Worm (Caenorhabditis elegans) whole organism, midembryonic: ENCODE data around the gene T23F6.5.

ENCODE experiments used
- T22C8.4 ChIP-seq: fragments of 200-800 bp; sonication (Bioruptor generic); IDR thresholded peaks from 2 replicates; pipeline ENCODE4 v1.3.6; 2022; ENCODE audit warnings: missing genetic modification characterization, missing compliant biosample characterization
- cog-1 ChIP-seq: sonication (generic microtip); optimal IDR thresholded peaks from 2 replicates; lab custom pipeline; 2016; ENCODE audit warnings: missing genetic modification characterization, missing compliant biosample characterization
- flt-1 ChIP-seq: fragments of 200-800 bp; sonication (Bioruptor generic); IDR thresholded peaks from 2 replicates; pipeline ENCODE4 v1.3.6; 2022; ENCODE audit warnings: missing genetic modification characterization, missing compliant biosample characterization
- klf-2 ChIP-seq: fragments of 200-800 bp; sonication (Bioruptor generic); conservative IDR thresholded peaks from 2 replicates; pipeline ENCODE4 v1.3.6; 2022; ENCODE audit warnings: missing genetic modification reagents, missing genetic modification characterization, missing compliant biosample characterization
- med-1 ChIP-seq: sonication (generic microtip); optimal IDR thresholded peaks from 2 replicates; lab custom pipeline; 2017; ENCODE audit warnings: missing genetic modification characterization, mild to moderate bottlenecking, missing compliant biosample characterization, antibody characterized with exemption, missing genetic modification reagents; ENCODE audit not compliant: insufficient read depth
- ref-1 ChIP-seq: fragments of 200-800 bp; sonication (Bioruptor generic); conservative IDR thresholded peaks from 2 replicates; pipeline ENCODE4 v1.3.6; 2022; ENCODE audit warnings: missing genetic modification reagents, missing genetic modification characterization, missing compliant biosample characterization
- tab-1 ChIP-seq: fragments of 200-800 bp; sonication (Bioruptor generic); IDR thresholded peaks from 2 replicates; pipeline ENCODE4 v1.3.6; 2022; ENCODE audit warnings: missing genetic modification characterization, missing compliant biosample characterization
- ztf-23 ChIP-seq: fragments of 200-800 bp; sonication (Bioruptor generic); IDR thresholded peaks from 2 replicates; pipeline ENCODE4 v1.3.6; 2022; ENCODE audit warnings: missing genetic modification reagents, missing genetic modification characterization, missing compliant biosample characterization
- ztf-29 ChIP-seq: fragments of 200-800 bp; sonication (Bioruptor generic); IDR thresholded peaks from 2 replicates; pipeline ENCODE4 v1.3.6; 2022; ENCODE audit warnings: missing genetic modification reagents, missing genetic modification characterization, missing compliant biosample characterization

The T23F6.5 gene

ce11 chrIV:12762782-12763181 is 21.4 kb upstream of the T23F6.5 start:
- TF ChIP-seq tab-1 (GFP tag; lab: Robert Waterston, UW) (no peak), flt-1 (no peak), cog-1 (no peak), klf-2 (no peak), T22C8.4 (GFP tag; lab: Robert Waterston, UW) (no peak), ztf-23 (GFP tag; lab: Robert Waterston, UW) (no peak), med-1 (no peak), ztf-29 (GFP tag; lab: Robert Waterston, UW) (no peak), ref-1 (GFP tag; lab: Robert Waterston, UW) (no peak)

ce11 chrIV:12757470-12757869 is 16.1 kb upstream of the T23F6.5 start, which contains the start of gene flp-9:
Gene flp-9 (minus strand): TSS chrIV:12757570.
- no peak for TF ChIP-seq flt-1
- TF ChIP-seq ztf-23 (GFP tag; lab: Robert Waterston, UW): no peak

- TF ChIP-seq med-1: no peak
- TF ChIP-seq cog-1: no peak
- no peak for TF ChIP-seq klf-2
- TF ChIP-seq flt-1: no peak
- TF ChIP-seq ztf-23 (GFP tag; lab: Robert Waterston, UW): no peak
- no peak for TF ChIP-seq T22C8.4 (GFP tag; lab: Robert Waterston, UW)
- no peak for TF ChIP-seq ztf-29 (GFP tag; lab: Robert Waterston, UW)
- TF ChIP-seq tab-1 (GFP tag; lab: Robert Waterston, UW): no peak
- no peak for TF ChIP-seq ref-1 (GFP tag; lab: Robert Waterston, UW)
These were observed 14.3 kb upstream of the T23F6.5 start for ce11 chrIV:12755641-12756040.

- TF ChIP-seq tab-1 (GFP tag; lab: Robert Waterston, UW) (no peak), ztf-29 (GFP tag; lab: Robert Waterston, UW) (no peak), ref-1 (GFP tag; lab: Robert Waterston, UW) (no peak)
These were observed 12.8 kb upstream of the T23F6.5 start for ce11 chrIV:12754170-12754569.

ce11 chrIV:12748760-12749159 is 7.4 kb upstream of the T23F6.5 start:
- no peak for TF ChIP-seq klf-2

ce11 chrIV:12746284-12746683 is 4.9 kb upstream of the T23F6.5 start, which contains the start of gene inx-6:
Gene inx-6 (plus strand): TSS chrIV:12746584.
- TF ChIP-seq ztf-23 (GFP tag; lab: Robert Waterston, UW) (no peak), flt-1 (no peak), ztf-29 (GFP tag; lab: Robert Waterston, UW) (no peak), cog-1 (no peak), ref-1 (GFP tag; lab: Robert Waterston, UW) (no peak), med-1 (no peak), tab-1 (GFP tag; lab: Robert Waterston, UW) (no peak), T22C8.4 (GFP tag; lab: Robert Waterston, UW) (no peak), klf-2 (no peak)

ce11 chrIV:12744713-12745112 is 3.4 kb upstream of the T23F6.5 start, which contains the start of gene C36H8.1:
Gene C36H8.1 (minus strand): TSS chrIV:12744813.
- TF ChIP-seq klf-2 (no peak), med-1 (no peak), ztf-29 (GFP tag; lab: Robert Waterston, UW) (no peak), ztf-23 (GFP tag; lab: Robert Waterston, UW) (no peak), T22C8.4 (GFP tag; lab: Robert Waterston, UW) (no peak), flt-1 (no peak), tab-1 (GFP tag; lab: Robert Waterston, UW) (no peak), cog-1 (no peak), ref-1 (GFP tag; lab: Robert Waterston, UW) (no peak)

ce11 chrIV:12743680-12744079 is 2.3 kb upstream of the T23F6.5 start:
- TF ChIP-seq ztf-23 (GFP tag; lab: Robert Waterston, UW): no peak
- TF ChIP-seq med-1: no peak
- no peak for TF ChIP-seq klf-2
- no peak for TF ChIP-seq ztf-29 (GFP tag; lab: Robert Waterston, UW)
- no peak for TF ChIP-seq ref-1 (GFP tag; lab: Robert Waterston, UW)
- TF ChIP-seq tab-1 (GFP tag; lab: Robert Waterston, UW): no peak
- TF ChIP-seq T22C8.4 (GFP tag; lab: Robert Waterston, UW): no peak
- no peak for TF ChIP-seq cog-1
- no peak for TF ChIP-seq flt-1

- TF ChIP-seq T22C8.4 (GFP tag; lab: Robert Waterston, UW): 0 out of 2 replicates have a peak, but pooled peaks have one; percentile 25
- peak; percentile 18; the same call in 1 of the 2 replicates for TF ChIP-seq ref-1 (GFP tag; lab: Robert Waterston, UW)
- TF ChIP-seq ztf-29 (GFP tag; lab: Robert Waterston, UW): 0 out of 2 replicates have a peak, but pooled peaks have one; percentile 11
These were observed 9.8 kb downstream of the T23F6.5 start for ce11 chrIV:12731503-12731902.

ce11 chrIV:12730624-12731023 is 10.7 kb downstream of the T23F6.5 start:
- TF ChIP-seq tab-1 (GFP tag; lab: Robert Waterston, UW): 0 out of 2 replicates have a peak, but pooled peaks have one; percentile 44
- peak; percentile 46; the same call in 1 of the 2 replicates for TF ChIP-seq ztf-23 (GFP tag; lab: Robert Waterston, UW)

- TF ChIP-seq T22C8.4 (GFP tag; lab: Robert Waterston, UW) (no peak), tab-1 (GFP tag; lab: Robert Waterston, UW) (no peak), ztf-29 (GFP tag; lab: Robert Waterston, UW) (no peak), ztf-23 (GFP tag; lab: Robert Waterston, UW) (no peak), cog-1 (no peak), med-1 (no peak), flt-1 (no peak), ref-1 (GFP tag; lab: Robert Waterston, UW) (no peak), klf-2 (no peak)
These were observed 13.2 kb downstream of the T23F6.5 start for ce11 chrIV:12728162-12728561.
